Worm (Caenorhabditis elegans) whole organism, midembryonic: ENCODE measurements around the gene R03C1.1.

Experiments
- T22C8.4 ChIP-seq: fragments of 200-800 bp; sonication (Bioruptor generic); IDR thresholded peaks from 2 replicates; pipeline ENCODE4 v1.3.6; 2022; ENCODE audit warnings: missing genetic modification characterization, missing compliant biosample characterization
- flt-1 ChIP-seq: fragments of 200-800 bp; sonication (Bioruptor generic); IDR thresholded peaks from 2 replicates; pipeline ENCODE4 v1.3.6; 2022; ENCODE audit warnings: missing genetic modification characterization, missing compliant biosample characterization
- med-1 ChIP-seq: sonication (generic microtip); optimal IDR thresholded peaks from 2 replicates; lab custom pipeline; 2017; ENCODE audit warnings: missing genetic modification characterization, mild to moderate bottlenecking, missing compliant biosample characterization, antibody characterized with exemption, missing genetic modification reagents; ENCODE audit not compliant: insufficient read depth

DNA sequence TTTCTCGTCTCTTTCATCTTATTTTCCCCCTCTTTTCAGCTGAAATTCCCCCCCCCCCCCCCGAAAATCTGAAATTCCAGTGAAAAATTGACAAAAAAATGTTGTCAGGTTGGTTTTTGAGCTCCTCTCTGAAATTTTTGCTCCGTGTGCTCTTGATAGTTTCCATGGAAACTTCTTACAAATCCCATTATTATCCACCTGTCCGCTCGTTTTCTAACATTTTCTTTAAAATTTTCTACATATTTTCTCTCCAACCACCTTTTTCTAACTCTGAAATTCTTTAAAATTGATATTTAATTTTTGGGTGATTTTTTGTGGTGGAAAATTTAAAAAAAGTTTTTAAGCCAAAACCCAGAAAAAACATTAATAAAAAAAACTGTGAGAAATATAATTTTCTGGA is 43.5 kb downstream of the R03C1.1 start, which contains the start of gene gpx-2:
- TF ChIP-seq T22C8.4 (GFP tag; lab: Robert Waterston, UW) (no peak), flt-1 (GFP tag; lab: Robert Waterston, UW) (no peak), med-1 (GFP tag; lab: Kevin White, UChicago) (no peak)
